Fruit fly (Drosophila melanogaster) whole organism, embryonic: ENCODE measurements around the gene Pdcd4.
A peak's percentile ranks its signal among the peaks of the same experiment; 100 is the strongest.

Source experiments
- Aef1 ChIP-seq: fragments of 200-800 bp; sonication (Bioruptor generic); IDR thresholded peaks from 3 replicates; pipeline ENCODE4 v1.3.6; 2022; ENCODE audit warnings: missing biosample characterization, missing genetic modification characterization
- Antp ChIP-seq: fragments of 200-800 bp; sonication (Bioruptor generic); optimal IDR thresholded peaks from 3 replicates; lab custom pipeline; 2016; ENCODE audit warnings: missing biosample characterization, missing genetic modification characterization
- BEAF-32 ChIP-seq: fragments of 200-800 bp; sonication (Bioruptor generic); optimal IDR thresholded peaks from 3 replicates; lab custom pipeline; 2017; ENCODE audit warnings: missing biosample characterization, missing genetic modification characterization, mild to moderate bottlenecking, moderate library complexity, missing genetic modification reagents
- CG10267 ChIP-seq: fragments of 200-800 bp; sonication (Bioruptor generic); optimal IDR thresholded peaks from 2 replicates; lab custom pipeline; 2018; ENCODE audit warnings: missing biosample characterization, mild to moderate bottlenecking, missing genetic modification characterization, moderate library complexity
- CG10274 ChIP-seq: fragments of 200-800 bp; sonication (Bioruptor generic); optimal IDR thresholded peaks from 3 replicates; lab custom pipeline; 2017; ENCODE audit warnings: missing biosample characterization, mild to moderate bottlenecking, missing genetic modification characterization
- CG11456 ChIP-seq: fragments of 200-800 bp; sonication (Bioruptor generic); IDR thresholded peaks from 3 replicates; pipeline ENCODE4 v1.3.6; 2022; ENCODE audit warnings: missing biosample characterization, missing genetic modification characterization
- CG11504 ChIP-seq: fragments of 200-800 bp; sonication (Bioruptor generic); optimal IDR thresholded peaks from 3 replicates; lab custom pipeline; 2019; ENCODE audit warnings: missing biosample characterization, mild to moderate bottlenecking, missing genetic modification characterization, moderate library complexity
- CG11560 ChIP-seq: fragments of 200-800 bp; sonication (Bioruptor generic); IDR thresholded peaks from 3 replicates; pipeline ENCODE4 v1.3.6; 2022; ENCODE audit warnings: missing biosample characterization, missing genetic modification characterization
- CG11695 ChIP-seq: fragments of 200-800 bp; sonication (Bioruptor generic); IDR thresholded peaks from 3 replicates; pipeline ENCODE4 v1.3.6; 2022; ENCODE audit warnings: missing biosample characterization, missing genetic modification characterization
- CG12659 ChIP-seq: fragments of 200-800 bp; sonication (Bioruptor generic); optimal IDR thresholded peaks from 3 replicates; lab custom pipeline; 2017; ENCODE audit warnings: mild to moderate bottlenecking, missing biosample characterization, missing genetic modification reagents, missing genetic modification characterization
- CG13123 ChIP-seq: fragments of 200-800 bp; sonication (Bioruptor generic); optimal IDR thresholded peaks from 2 replicates; lab custom pipeline; 2016; ENCODE audit warnings: missing biosample characterization, missing genetic modification characterization
- CG14441 ChIP-seq: fragments of 200-800 bp; sonication (Bioruptor generic); IDR thresholded peaks from 2 replicates; pipeline ENCODE4 v1.3.6; 2022; ENCODE audit warnings: missing biosample characterization, missing genetic modification characterization
- CG14965 ChIP-seq: fragments of 200-800 bp; sonication (Bioruptor generic); optimal IDR thresholded peaks from 2 replicates; lab custom pipeline; 2016; ENCODE audit warnings: missing biosample characterization, missing genetic modification characterization, borderline replicate concordance
- CG15601 ChIP-seq: fragments of 200-800 bp; sonication (Bioruptor generic); optimal IDR thresholded peaks from 3 replicates; lab custom pipeline; 2019; ENCODE audit warnings: missing biosample characterization, mild to moderate bottlenecking, missing genetic modification characterization, moderate library complexity
- CG1647 ChIP-seq: fragments of 200-800 bp; sonication (Bioruptor generic); optimal IDR thresholded peaks from 3 replicates; lab custom pipeline; 2016; ENCODE audit warnings: missing biosample characterization, missing genetic modification characterization
- CG16779 ChIP-seq: fragments of 200-800 bp; sonication (Bioruptor generic); IDR thresholded peaks from 2 replicates; pipeline ENCODE4 v1.3.6; 2022; ENCODE audit warnings: missing biosample characterization, missing genetic modification characterization
- CG16813 ChIP-seq: fragments of 200-800 bp; sonication (Bioruptor generic); IDR thresholded peaks from 3 replicates; pipeline ENCODE4 v1.3.6; 2022; ENCODE audit warnings: missing biosample characterization, missing genetic modification characterization; ENCODE audit not compliant: partially characterized antibody
- CG17568 ChIP-seq: fragments of 200-800 bp; sonication (Bioruptor generic); optimal IDR thresholded peaks from 2 replicates; lab custom pipeline; 2018; ENCODE audit warnings: missing biosample characterization, mild to moderate bottlenecking, missing genetic modification characterization, moderate library complexity
- CG31365 ChIP-seq: fragments of 200-800 bp; sonication (Bioruptor generic); optimal IDR thresholded peaks from 2 replicates; lab custom pipeline; 2018; ENCODE audit warnings: missing biosample characterization, mild to moderate bottlenecking, missing genetic modification characterization
- CG3838 ChIP-seq: fragments of 200-800 bp; sonication (Bioruptor generic); optimal IDR thresholded peaks from 3 replicates; lab custom pipeline; 2016; ENCODE audit warnings: missing biosample characterization, missing genetic modification characterization
- CG7839 ChIP-seq: fragments of 200-800 bp; sonication (Bioruptor generic); optimal IDR thresholded peaks from 3 replicates; lab custom pipeline; 2018; ENCODE audit warnings: missing biosample characterization, mild to moderate bottlenecking, missing genetic modification characterization, moderate library complexity
- CG7963 ChIP-seq: fragments of 200-800 bp; sonication (Bioruptor generic); IDR thresholded peaks from 3 replicates; pipeline ENCODE4 v1.3.6; 2022; ENCODE audit warnings: missing biosample characterization, missing genetic modification characterization; ENCODE audit not compliant: partially characterized antibody
- CG8290 ChIP-seq, 3 experiments: fragments of 200-800 bp; sonication (Bioruptor generic); optimal IDR thresholded peaks; 2 replicates each; lab custom pipeline; 2016 to 2019; ENCODE audit warnings: missing biosample characterization in 3 of 3, missing genetic modification characterization in 3 of 3, mild to moderate bottlenecking in 2 of 3, moderate library complexity in 1 of 3
- CG8944 ChIP-seq: fragments of 200-800 bp; sonication (Bioruptor generic); optimal IDR thresholded peaks from 3 replicates; lab custom pipeline; 2016; ENCODE audit warnings: missing biosample characterization, missing genetic modification characterization
- CG9817 ChIP-seq: fragments of 200-800 bp; sonication (Bioruptor generic); optimal IDR thresholded peaks from 2 replicates; lab custom pipeline; 2018; ENCODE audit warnings: missing biosample characterization, mild to moderate bottlenecking, missing genetic modification characterization, moderate library complexity
- CG9876 ChIP-seq: fragments of 200-800 bp; sonication (Bioruptor generic); optimal IDR thresholded peaks from 2 replicates; lab custom pipeline; 2016; ENCODE audit warnings: missing biosample characterization, missing genetic modification characterization
- D19A ChIP-seq: fragments of 200-800 bp; optimal IDR thresholded peaks from 3 replicates; lab custom pipeline; 2019; ENCODE audit warnings: missing biosample characterization, mild to moderate bottlenecking, missing genetic modification characterization, moderate library complexity
- Dad ChIP-seq: fragments of 200-800 bp; sonication (Bioruptor generic); optimal IDR thresholded peaks from 3 replicates; lab custom pipeline; 2016; ENCODE audit warnings: missing biosample characterization, missing genetic modification characterization
- Ets65A ChIP-seq: fragments of 200-800 bp; sonication (Bioruptor generic); peaks from one replicate; lab custom pipeline; 2016; ENCODE audit warnings: missing biosample characterization, missing genetic modification characterization
- Gug ChIP-seq: fragments of 200-800 bp; sonication (Bioruptor generic); IDR thresholded peaks from 4 replicates; pipeline ENCODE4 v1.3.6; 2022; ENCODE audit warnings: missing biosample characterization, missing genetic modification characterization
- Sry-δ ChIP-seq: fragments of 200-800 bp; sonication (Bioruptor generic); optimal IDR thresholded peaks from 2 replicates; lab custom pipeline; 2016; ENCODE audit warnings: missing biosample characterization, missing genetic modification characterization
- ap ChIP-seq: fragments of 200-800 bp; sonication (Bioruptor generic); IDR thresholded peaks from 2 replicates; pipeline ENCODE4 v1.3.6; 2022; ENCODE audit warnings: missing biosample characterization, missing genetic modification characterization
- az2 ChIP-seq: fragments of 200-800 bp; sonication (Bioruptor generic); optimal IDR thresholded peaks from 3 replicates; lab custom pipeline; 2016; ENCODE audit warnings: missing biosample characterization, missing genetic modification characterization
- bigmax ChIP-seq: fragments of 200-800 bp; sonication (Bioruptor generic); optimal IDR thresholded peaks from 2 replicates; lab custom pipeline; 2018; ENCODE audit warnings: missing biosample characterization, mild to moderate bottlenecking, missing genetic modification characterization
- chif ChIP-seq, 2 experiments: fragments of 200-800 bp; sonication (Bioruptor generic); optimal IDR thresholded peaks; 3 replicates each; lab custom pipeline; 2016; ENCODE audit warnings: missing biosample characterization in 2 of 2, missing genetic modification characterization in 2 of 2
- dmrt11E ChIP-seq: fragments of 200-800 bp; sonication (Bioruptor generic); optimal IDR thresholded peaks from 3 replicates; lab custom pipeline; 2018; ENCODE audit warnings: missing biosample characterization, mild to moderate bottlenecking, missing genetic modification characterization, moderate library complexity
- ftz-f1 ChIP-seq: fragments of 200-800 bp; sonication (Bioruptor generic); optimal IDR thresholded peaks from 2 replicates; lab custom pipeline; 2016; ENCODE audit warnings: missing biosample characterization, missing genetic modification characterization
- grau ChIP-seq: fragments of 200-800 bp; optimal IDR thresholded peaks from 3 replicates; lab custom pipeline; 2019; ENCODE audit warnings: missing biosample characterization, mild to moderate bottlenecking, missing genetic modification characterization, moderate library complexity
- gro ChIP-seq: fragments of 200-800 bp; sonication (Bioruptor generic); optimal IDR thresholded peaks from 2 replicates; lab custom pipeline; 2016; ENCODE audit warnings: missing biosample characterization, missing genetic modification characterization
- gsb ChIP-seq: fragments of 200-800 bp; sonication (Bioruptor generic); IDR thresholded peaks from 2 replicates; pipeline ENCODE4 v1.3.6; 2022; ENCODE audit warnings: missing biosample characterization, missing genetic modification characterization
- gt ChIP-seq: fragments of 200-800 bp; sonication (Bioruptor generic); IDR thresholded peaks from 2 replicates; pipeline ENCODE4 v1.3.6; 2022; ENCODE audit warnings: missing biosample characterization, missing genetic modification characterization
- klu ChIP-seq: fragments of 200-800 bp; sonication (Bioruptor generic); IDR thresholded peaks from 2 replicates; pipeline ENCODE4 v1.3.6; 2022; ENCODE audit warnings: missing biosample characterization, missing genetic modification characterization
- lbe ChIP-seq: fragments of 200-800 bp; sonication (Bioruptor generic); optimal IDR thresholded peaks from 2 replicates; lab custom pipeline; 2016; ENCODE audit warnings: missing biosample characterization, mild to moderate bottlenecking, missing genetic modification characterization
- maf-S ChIP-seq: fragments of 200-800 bp; sonication (Bioruptor generic); optimal IDR thresholded peaks from 2 replicates; lab custom pipeline; 2016; ENCODE audit warnings: missing biosample characterization, missing genetic modification characterization
- sc ChIP-seq, 3 experiments: fragments of >200 bp in 2 of 3; fragments of 200-800 bp in 1 of 3; sonication (Bioruptor generic) in 1 of 3; optimal IDR thresholded peaks; 2 replicates in 2 of 3; 3 replicates in 1 of 3; lab custom pipeline; 2017; ENCODE audit warnings: mild to moderate bottlenecking in 1 of 3, missing biosample characterization in 1 of 3, missing genetic modification characterization in 1 of 3, missing genetic modification reagents in 1 of 3
- sna ChIP-seq: fragments of 200-800 bp; sonication (Bioruptor generic); IDR thresholded peaks from 2 replicates; pipeline ENCODE4 v1.3.6; 2022; ENCODE audit warnings: missing biosample characterization, missing genetic modification characterization; ENCODE audit not compliant: partially characterized antibody
- sob ChIP-seq: fragments of 200-800 bp; sonication (Bioruptor generic); IDR thresholded peaks from 2 replicates; pipeline ENCODE4 v1.3.6; 2022; ENCODE audit warnings: missing biosample characterization, missing genetic modification characterization
- vnd ChIP-seq: fragments of 200-800 bp; sonication (Bioruptor generic); IDR thresholded peaks from 3 replicates; pipeline ENCODE4 v1.3.6; 2022; ENCODE audit warnings: missing biosample characterization, missing genetic modification characterization; ENCODE audit not compliant: partially characterized antibody

Pdcd4 gene

DNA sequence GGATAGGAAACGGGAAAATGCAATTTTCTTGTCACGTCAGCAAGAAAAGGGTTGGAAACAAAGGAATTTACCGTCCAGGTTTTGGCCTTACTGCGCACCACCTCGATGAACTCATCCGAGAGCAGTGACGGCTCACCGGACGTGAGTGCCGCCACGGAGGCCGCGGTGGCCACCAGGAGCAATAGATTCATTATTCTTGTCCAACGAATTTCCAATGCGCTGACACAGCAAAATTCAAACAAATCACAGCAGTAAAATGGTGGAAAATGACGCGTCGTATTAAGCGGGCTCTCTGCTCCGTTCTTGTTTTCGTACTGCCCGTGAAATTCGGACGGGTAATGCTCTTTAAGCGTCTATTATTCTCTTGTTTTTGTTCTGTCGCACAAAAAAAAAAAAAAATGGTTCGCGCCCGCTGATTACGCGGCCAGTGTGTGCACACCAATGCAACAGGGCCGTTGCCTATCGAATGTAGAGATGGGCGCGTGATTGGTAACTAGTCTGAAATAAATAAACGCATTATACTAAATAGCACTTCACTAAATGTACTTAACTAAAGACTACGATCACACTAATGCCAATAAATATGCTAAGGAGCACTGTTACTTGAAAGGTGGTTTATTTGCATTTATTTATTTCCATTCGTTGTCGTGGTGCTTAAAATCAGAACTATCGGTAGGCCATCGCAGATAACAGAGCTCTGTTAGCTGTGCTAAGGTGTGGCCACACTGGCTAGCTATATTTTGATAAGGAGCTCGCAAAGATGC, 26.7 kb upstream of the Pdcd4 start, which contains the start of the genes CtsB and amrt (continued):
- no peak for TF ChIP-seq gsb (GFP tag; lab: Robert Waterston, UW)
- TF ChIP-seq CG9876 (GFP tag; lab: Kevin White, UChicago), result peak; percentile 20
- no peak for TF ChIP-seq CG31365 (tag; lab: Kevin White, UChicago)
- peak; percentile 20 for TF ChIP-seq CG1647 (GFP tag; lab: Kevin White, UChicago)
- peak; percentile 57 for TF ChIP-seq CG8290 (GFP tag; optimal IDR thresholded peaks at IDR 0.05; lab: Kevin White, UChicago)
- peak in 1 of 2 experiments; percentile 19 for TF ChIP-seq CG8290 (tag; optimal IDR thresholded peaks at IDR 0.05; lab: Kevin White, UChicago)
- TF ChIP-seq CG13123, result no peak
- TF ChIP-seq sob, result 0 out of 2 replicates have a peak, but pooled peaks have one; percentile 30
- TF ChIP-seq grau (tag; lab: Kevin White, UChicago), result peak; percentile 50
- TF ChIP-seq CG12659 (GFP tag; lab: Kevin White, UChicago), result peak; percentile 71
- TF ChIP-seq CG7963 (GFP tag; lab: Robert Waterston, UW), result peak; percentile 55; the same call in 1 of the 3 replicates
- TF ChIP-seq chif (GFP tag; optimal IDR thresholded peaks at IDR 0.05; lab: Kevin White, UChicago), result peak; percentile 23 to 33
- no peak for TF ChIP-seq CG10274 (GFP tag; lab: Kevin White, UChicago)
- TF ChIP-seq gt, result no peak
- no peak for TF ChIP-seq klu
- peak; percentile 42 for TF ChIP-seq CG7839 (tag; lab: Kevin White, UChicago)
- no peak for TF ChIP-seq CG8944 (GFP tag; lab: Kevin White, UChicago)
- no peak for TF ChIP-seq ap (GFP tag; lab: Robert Waterston, UW)
- TF ChIP-seq CG16813 (GFP tag; lab: Robert Waterston, UW), result peak; percentile 91
- no peak for TF ChIP-seq CG16779 (GFP tag; lab: Robert Waterston, UW)
- TF ChIP-seq CG3838 (GFP tag; lab: Kevin White, UChicago), result no peak
- TF ChIP-seq CG11456 (GFP tag; lab: Robert Waterston, UW), result no peak
- no peak for TF ChIP-seq CG14965 (GFP tag; lab: Kevin White, UChicago)
- TF ChIP-seq dmrt11E, result peak; percentile 28
- peak; percentile 85 for TF ChIP-seq vnd (GFP tag; lab: Robert Waterston, UW)
- peak; percentile 45 for TF ChIP-seq CG9817 (tag; lab: Kevin White, UChicago)
- TF ChIP-seq Sry-δ (GFP tag; lab: Kevin White, UChicago), result peak; percentile 93
- peak; percentile 39 for TF ChIP-seq Dad (GFP tag; lab: Kevin White, UChicago)
- TF ChIP-seq sc (optimal IDR thresholded peaks at IDR 0.05; lab: Kevin White, UChicago), result no peak
- TF ChIP-seq sc (GFP tag; optimal IDR thresholded peaks at IDR 0.05; lab: Kevin White, UChicago), result no peak
- peak; percentile 76 for TF ChIP-seq sna (GFP tag; lab: Robert Waterston, UW)
- TF ChIP-seq Antp (GFP tag; lab: Kevin White, UChicago), result peak; percentile 45
- peak; percentile 41; the same call in 2 of the 3 replicates for TF ChIP-seq Aef1 (GFP tag; lab: Robert Waterston, UW)
- no peak for TF ChIP-seq maf-S (GFP tag; lab: Kevin White, UChicago)
- TF ChIP-seq CG10267 (tag; lab: Kevin White, UChicago), result peak; percentile 26
- TF ChIP-seq az2 (GFP tag; lab: Kevin White, UChicago), result peak; percentile 14
- peak; percentile 46; the same call in 1 of the 3 replicates for TF ChIP-seq CG11560 (tag; lab: Robert Waterston, UW)
- no peak for TF ChIP-seq CG14441 (GFP tag; lab: Robert Waterston, UW)
- no peak for TF ChIP-seq CG11504 (tag; lab: Kevin White, UChicago)
- TF ChIP-seq bigmax (GFP tag; lab: Kevin White, UChicago), result no peak
- peak; percentile 61 for TF ChIP-seq gro
- peak; percentile 1 for TF ChIP-seq ftz-f1 (GFP tag; lab: Kevin White, UChicago)
- TF ChIP-seq Ets65A (GFP tag; lab: Kevin White, UChicago), result peak; percentile 95
- TF ChIP-seq BEAF-32 (GFP tag; lab: Kevin White, UChicago), result peak; percentile 93
- no peak for TF ChIP-seq CG11695 (GFP tag; lab: Robert Waterston, UW)
- TF ChIP-seq Gug (GFP tag; lab: Robert Waterston, UW), result no peak; the same call in 3 of the 4 replicates
- TF ChIP-seq D19A (tag; lab: Kevin White, UChicago), result no peak
- peak; percentile 9 for TF ChIP-seq CG15601 (tag; lab: Kevin White, UChicago)
- TF ChIP-seq lbe (GFP tag; lab: Kevin White, UChicago), result peak; percentile 56
- no peak for TF ChIP-seq CG17568 (GFP tag; lab: Kevin White, UChicago)
